Fruit fly (Drosophila melanogaster): ENCODE results near the gene CG4957.
A peak's percentile ranks its signal among the peaks of the same experiment; 100 is the strongest.

DNA sequence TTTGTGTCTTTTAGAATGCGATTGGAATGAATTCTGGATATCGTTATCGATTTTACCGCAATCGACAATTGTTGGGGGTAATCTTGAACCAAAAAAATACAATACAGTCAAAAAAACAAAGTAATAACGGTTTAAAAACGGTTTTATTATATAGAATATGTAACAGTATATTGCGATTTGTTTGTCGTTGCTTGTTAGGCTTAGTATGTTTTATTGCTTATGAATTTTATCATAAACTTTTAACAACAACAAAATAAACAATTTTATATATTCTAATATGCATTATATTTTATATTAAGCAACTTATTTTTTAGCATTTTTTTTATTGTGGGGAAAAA lies 31.1 kb downstream of the CG4957 start, which contains the start of gene CYLD:
- no peak for TF ChIP-seq GATAd (GFP tag; optimal IDR thresholded peaks at IDR 0.05)
- peak; percentile 68 for TF ChIP-seq brk (GFP tag; optimal IDR thresholded peaks at IDR 0.05)
- TF ChIP-seq pan (optimal IDR thresholded peaks at IDR 0.05): no peak
- TF ChIP-seq Hr78 (GFP tag; optimal IDR thresholded peaks at IDR 0.05): no peak
- no peak for TF ChIP-seq Dfd (GFP tag; optimal IDR thresholded peaks at IDR 0.05)
- TF ChIP-seq Abd-B (GFP tag; optimal IDR thresholded peaks at IDR 0.05): no peak
- TF ChIP-seq sv (GFP tag; optimal IDR thresholded peaks at IDR 0.05): no peak
- TF ChIP-seq br (GFP tag; optimal IDR thresholded peaks at IDR 0.05): no peak
- no peak for TF ChIP-seq Vsx2 (GFP tag; optimal IDR thresholded peaks at IDR 0.05; ENCODE audit: partially characterized antibody)
- TF ChIP-seq Dif (GFP tag; optimal IDR thresholded peaks at IDR 0.05; ENCODE audit: partially characterized antibody): no peak

Data from whole organism, wandering third instar larva.